Fruit fly (Drosophila melanogaster): ENCODE data around the gene CG33189.

Gene CG33189

DNA sequence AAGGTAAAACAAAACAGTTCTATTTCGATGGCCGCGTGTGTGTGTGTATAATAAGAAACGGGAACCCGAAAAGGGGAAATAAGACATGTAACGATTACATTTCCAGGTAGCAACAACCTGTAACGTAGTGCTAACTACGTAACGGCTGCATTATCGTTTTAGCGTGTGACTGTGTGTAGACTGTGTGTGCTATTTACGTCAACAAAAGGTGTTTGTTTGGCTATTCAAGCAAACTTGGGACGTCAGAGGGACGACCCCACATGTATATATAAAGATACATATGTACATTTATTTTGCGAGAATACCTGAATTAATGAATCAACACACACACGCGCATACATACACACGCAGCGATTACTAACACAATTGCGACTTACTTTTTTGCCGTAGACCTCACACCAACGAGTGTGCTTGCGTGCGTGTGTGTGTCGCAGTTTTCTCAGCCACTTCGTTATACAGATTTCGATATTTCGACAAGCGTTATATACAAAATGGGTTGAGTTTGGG, 39.0 kb upstream of the CG33189 start (continued):
- TF ChIP-seq sob (GFP tag; IDR thresholded peaks at IDR 0.05) (0 out of 2 replicates have a peak, but pooled peaks have one; percentile 67), CG2202 (tag; optimal IDR thresholded peaks at IDR 0.05) (no peak), Trl (optimal IDR thresholded peaks at IDR 0.05) (no peak), Trl (GFP tag; optimal IDR thresholded peaks at IDR 0.05) (no peak), CG1233 (GFP tag; optimal IDR thresholded peaks at IDR 0.05) (peak; percentile 18), lilli (GFP tag; optimal IDR thresholded peaks at IDR 0.05) (peak; percentile 58), pb (GFP tag; optimal IDR thresholded peaks at IDR 0.05) (peak; percentile 31), ci (GFP tag; IDR thresholded peaks at IDR 0.05) (peak; percentile 59; the same call in 2 of the 3 replicates), CG34376 (GFP tag; optimal IDR thresholded peaks at IDR 0.05) (peak; percentile 48), ash1 (GFP tag; optimal IDR thresholded peaks at IDR 0.05) (peak; percentile 71), CG18476 (GFP tag; optimal IDR thresholded peaks at IDR 0.05) (peak; percentile 19), ham (GFP tag; IDR thresholded peaks at IDR 0.05) (no peak), Adf1 (GFP tag; IDR thresholded peaks at IDR 0.05) (peak; percentile 8; the same call in 1 of the 2 replicates), MBD-R2 (GFP tag; IDR thresholded peaks at IDR 0.05) (peak; percentile 13; the same call in 1 of the 2 replicates), CG18764 (GFP tag; optimal IDR thresholded peaks at IDR 0.05) (no peak), pzg (GFP tag; optimal IDR thresholded peaks at IDR 0.05) (peak; percentile 8), CG9932 (GFP tag; IDR thresholded peaks at IDR 0.05) (peak; percentile 32; the same call in 1 of the 2 replicates), seq (GFP tag; IDR thresholded peaks at IDR 0.05) (peak; percentile 39; the same call in 1 of the 2 replicates), repo (GFP tag; optimal IDR thresholded peaks at IDR 0.05) (no peak), gem (tag; optimal IDR thresholded peaks at IDR 0.05) (no peak), E2f1 (GFP tag; IDR thresholded peaks at IDR 0.05) (no peak; the same call in 1 of the 2 replicates), CG13296 (GFP tag; optimal IDR thresholded peaks at IDR 0.05) (peak; percentile 35), CG15479 (GFP tag; optimal IDR thresholded peaks at IDR 0.05) (peak; percentile 83), CG7928 (GFP tag; optimal IDR thresholded peaks at IDR 0.05) (no peak), CG6683 (GFP tag; optimal IDR thresholded peaks at IDR 0.05) (peak; percentile 36), CG14050 (GFP tag; IDR thresholded peaks at IDR 0.05) (no peak), ro (GFP tag; IDR thresholded peaks at IDR 0.05) (no peak), CG18599 (GFP tag; optimal IDR thresholded peaks at IDR 0.05) (peak; percentile 37), CG11695 (GFP tag; IDR thresholded peaks at IDR 0.05) (peak; percentile 37; the same call in 1 of the 3 replicates), CG17359 (tag; optimal IDR thresholded peaks at IDR 0.05) (no peak), ara (GFP tag; IDR thresholded peaks at IDR 0.05) (no peak), Ets97D (GFP tag; optimal IDR thresholded peaks at IDR 0.05) (no peak), sqz (GFP tag; optimal IDR thresholded peaks at IDR 0.05) (peak; percentile 55), CG1832 (GFP tag; optimal IDR thresholded peaks at IDR 0.05) (no peak), ems (GFP tag; optimal IDR thresholded peaks at IDR 0.05) (no peak), BEAF-32 (GFP tag; optimal IDR thresholded peaks at IDR 0.05) (no peak), Optix (GFP tag; IDR thresholded peaks at IDR 0.05) (0 out of 3 replicates have a peak, but pooled peaks have one; percentile 17), CG17385 (GFP tag; optimal IDR thresholded peaks at IDR 0.05) (no peak), br (optimal IDR thresholded peaks at IDR 0.05) (no peak), CG15514 (GFP tag; optimal IDR thresholded peaks at IDR 0.05) (peak; percentile 41), CG18011 (GFP tag; optimal IDR thresholded peaks at IDR 0.05) (peak; percentile 3), CG31441 (GFP tag; IDR thresholded peaks at IDR 0.05) (no peak), CG12391 (tag; optimal IDR thresholded peaks at IDR 0.05) (no peak), knrl (GFP tag; IDR thresholded peaks at IDR 0.05; ENCODE audit: partially characterized antibody) (no peak), CG7786 (GFP tag; optimal IDR thresholded peaks at IDR 0.05) (no peak), CG9727 (GFP tag; optimal IDR thresholded peaks at IDR 0.05) (peak; percentile 64), mam (GFP tag; optimal IDR thresholded peaks at IDR 0.05) (peak; percentile 3), CG17612 (GFP tag; IDR thresholded peaks at IDR 0.05) (no peak), CG10979 (tag; optimal IDR thresholded peaks at IDR 0.05) (peak; percentile 13), Kr (GFP tag; optimal IDR thresholded peaks at IDR 0.05) (no peak), chn (GFP tag; optimal IDR thresholded peaks at IDR 0.05) (no peak)

All from whole organism, embryonic.